Worm (Caenorhabditis elegans) whole organism, L4/young adult: Measurements from ENCODE around the gene C44C11.6.

Experiments
- dao-5 ChIP-seq: sonication (generic microtip); optimal IDR thresholded peaks from 2 replicates; lab custom pipeline; 2016; ENCODE audit warnings: missing genotype, missing genetic modification characterization, moderate library complexity, missing compliant biosample characterization
- him-1 ChIP-seq: sonication (generic microtip); optimal IDR thresholded peaks from 2 replicates; lab custom pipeline; 2016; ENCODE audit warnings: missing genotype, missing genetic modification reagents, missing genetic modification characterization, missing compliant biosample characterization

- TF ChIP-seq him-1 (tag; lab: Kevin White, UChicago) = no peak
- no peak for TF ChIP-seq dao-5 (tag; lab: Kevin White, UChicago)
These were observed 1.7 kb upstream of the C44C11.6 start for ce11 chrII:12342928-12343327.
